Worm (Caenorhabditis elegans) whole organism, late embryonic: ENCODE measurements around the gene srv-19.

ENCODE experiments used
- C38D4.7 ChIP-seq: fragments of 200-800 bp; sonication (Bioruptor generic); optimal IDR thresholded peaks from 2 replicates; lab custom pipeline; 2018; ENCODE audit warnings: mild to moderate bottlenecking, missing genetic modification characterization, moderate library complexity, missing compliant biosample characterization
- F13H6.1 ChIP-seq: sonication (generic microtip); optimal IDR thresholded peaks from 2 replicates; lab custom pipeline; 2016; ENCODE audit warnings: missing genetic modification characterization, missing compliant biosample characterization
- ceh-22 ChIP-seq: sonication (generic microtip); optimal IDR thresholded peaks from 2 replicates; lab custom pipeline; 2017; ENCODE audit warnings: missing biosample characterization, missing genetic modification characterization
- hlh-13 ChIP-seq: fragments of 200-800 bp; sonication (Bioruptor generic); optimal IDR thresholded peaks from 2 replicates; lab custom pipeline; 2018; ENCODE audit warnings: mild to moderate bottlenecking, missing genetic modification characterization, missing compliant biosample characterization

DNA sequence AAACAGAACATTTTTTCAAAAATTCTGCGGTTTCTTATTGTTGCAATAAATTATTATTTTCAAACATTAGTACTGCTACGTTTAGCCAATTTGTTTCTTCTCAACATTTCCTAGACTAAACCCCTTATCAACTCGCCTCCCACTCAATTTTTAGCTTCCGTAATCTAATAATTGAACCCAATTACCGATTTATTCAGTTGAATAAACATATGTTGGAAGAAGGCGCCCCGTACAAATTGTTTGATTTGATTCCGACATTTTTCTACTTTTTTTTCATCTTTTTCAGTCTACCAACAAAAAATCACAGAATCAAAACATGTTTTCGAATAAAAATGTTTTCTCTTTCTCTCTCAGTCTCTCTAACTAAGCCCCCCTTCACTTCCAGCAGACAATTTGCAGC is 29.0 kb upstream of the srv-19 start:
- TF ChIP-seq F13H6.1 (tag; lab: Kevin White, UChicago) = no peak
- TF ChIP-seq hlh-13 (GFP tag; lab: Kevin White, UChicago) = no peak
- no peak for TF ChIP-seq C38D4.7 (GFP tag; lab: Kevin White, UChicago)
- TF ChIP-seq ceh-22 (tag; lab: Kevin White, UChicago) = no peak
